Fruit fly (Drosophila melanogaster): Measurements from ENCODE around the gene Lkr.

Lkr gene

DNA sequence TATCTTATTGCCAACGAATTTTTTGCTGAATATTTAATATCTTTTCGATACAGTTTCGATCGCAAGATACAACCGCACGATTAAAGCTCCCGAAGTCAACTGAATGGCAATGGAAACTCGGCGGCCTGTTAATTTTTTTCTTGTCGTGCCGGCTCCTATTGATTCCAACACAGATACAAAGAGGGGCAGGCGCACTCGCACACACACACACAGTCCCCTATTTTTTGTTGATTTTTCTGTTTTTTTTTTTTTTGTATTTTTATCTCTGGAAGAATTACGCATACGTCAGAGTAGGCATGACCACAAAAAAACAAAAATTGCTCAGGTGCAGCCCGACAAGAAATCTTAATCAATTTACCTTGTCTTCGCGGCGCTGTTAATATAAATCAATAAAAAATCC lies at the start of gene Lkr:
Lkr (minus strand) TSS at position 101 of the 400 bp plus-strand sequence.
- TF ChIP-seq EcR (GFP tag; optimal IDR thresholded peaks at IDR 0.05): no peak
- TF ChIP-seq CG8478 (optimal IDR thresholded peaks at IDR 0.05): no peak
- no peak for TF ChIP-seq usp (GFP tag; optimal IDR thresholded peaks at IDR 0.05)
- no peak for TF ChIP-seq Dll (optimal IDR thresholded peaks at IDR 0.05)

DNA sequence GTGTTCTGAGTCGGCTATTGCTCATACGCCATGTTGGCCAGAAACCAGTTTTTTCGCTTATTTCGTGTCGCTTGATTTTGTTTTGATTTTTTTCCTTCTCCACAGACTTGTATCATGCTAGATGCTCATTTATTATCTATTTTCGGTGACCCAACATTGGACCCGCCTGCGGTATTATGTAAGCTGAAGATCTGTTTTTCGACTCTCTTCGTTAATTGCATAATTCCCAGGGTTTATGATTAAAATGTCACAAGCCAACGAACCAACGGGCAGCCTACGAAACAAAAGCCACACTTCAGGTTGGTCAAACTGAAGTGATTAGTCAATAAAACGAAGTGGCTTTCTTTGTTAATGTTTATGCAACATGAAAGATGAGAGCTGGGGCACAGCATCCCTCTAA lies 49.5 kb upstream of the Lkr start:
- no peak for TF ChIP-seq pan (optimal IDR thresholded peaks at IDR 0.05)
- no peak for TF ChIP-seq usp (GFP tag; optimal IDR thresholded peaks at IDR 0.05)
- no peak for TF ChIP-seq CG8478 (optimal IDR thresholded peaks at IDR 0.05)
- no peak for TF ChIP-seq psq (optimal IDR thresholded peaks at IDR 0.05)
- no peak for TF ChIP-seq Dll (optimal IDR thresholded peaks at IDR 0.05)
- TF ChIP-seq EcR (GFP tag; optimal IDR thresholded peaks at IDR 0.05): no peak

- no peak for TF ChIP-seq Dll (optimal IDR thresholded peaks at IDR 0.05)
- no peak for TF ChIP-seq EcR (GFP tag; optimal IDR thresholded peaks at IDR 0.05)
- TF ChIP-seq psq (optimal IDR thresholded peaks at IDR 0.05): no peak
- no peak for TF ChIP-seq pan (optimal IDR thresholded peaks at IDR 0.05)
- TF ChIP-seq CG8478 (optimal IDR thresholded peaks at IDR 0.05): no peak
- no peak for TF ChIP-seq usp (GFP tag; optimal IDR thresholded peaks at IDR 0.05)
Measured at dm6 chr3L:5577250-5578138, 48.4 kb upstream of the Lkr start, which contains the start of gene Msr-110. Msr-110 (minus strand) TSS chr3L:5577348.

DNA sequence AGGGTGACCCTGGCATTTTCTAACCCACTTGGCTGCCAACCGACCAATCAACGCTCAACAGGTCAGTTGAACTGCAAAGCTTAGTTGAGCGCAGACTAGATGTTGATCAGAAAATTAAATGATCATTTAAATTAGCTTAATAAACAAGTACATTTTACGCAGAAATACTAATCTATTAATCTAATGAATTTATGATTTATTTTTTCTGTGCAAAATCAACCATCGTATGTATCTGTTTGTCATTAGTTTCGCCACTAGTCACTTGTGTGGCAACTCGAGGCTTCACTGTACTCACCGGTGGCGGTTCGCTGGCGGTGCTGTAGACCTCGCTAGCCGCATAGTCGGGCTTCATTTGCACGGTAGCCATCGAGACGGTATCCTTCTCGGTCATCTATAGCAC lies 47.4 kb upstream of the Lkr start:
- TF ChIP-seq pan (optimal IDR thresholded peaks at IDR 0.05) (no peak), usp (GFP tag; optimal IDR thresholded peaks at IDR 0.05) (no peak), psq (optimal IDR thresholded peaks at IDR 0.05) (no peak), CG8478 (optimal IDR thresholded peaks at IDR 0.05) (no peak), Dll (optimal IDR thresholded peaks at IDR 0.05) (no peak), EcR (GFP tag; optimal IDR thresholded peaks at IDR 0.05) (no peak)

DNA sequence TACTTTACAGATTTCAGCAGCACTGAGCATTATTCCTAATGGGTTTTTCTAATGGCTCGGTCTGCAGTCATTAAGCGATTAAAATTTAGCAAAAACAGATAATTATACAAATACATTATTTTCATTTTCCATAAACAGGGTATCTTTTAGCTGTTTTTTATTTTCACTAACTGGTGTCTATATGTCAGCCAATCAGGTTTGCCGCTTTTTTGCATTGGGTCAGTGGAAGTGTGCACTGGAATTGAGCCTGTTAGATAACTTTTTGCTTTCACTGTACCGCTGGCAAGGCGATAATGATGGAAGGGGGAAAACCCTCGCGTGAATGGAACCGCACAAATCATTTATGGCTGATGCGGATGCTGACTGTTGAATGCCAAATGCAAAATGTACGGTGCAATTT lies 46.4 kb upstream of the Lkr start:
- TF ChIP-seq CG8478 (optimal IDR thresholded peaks at IDR 0.05): no peak
- no peak for TF ChIP-seq Dll (optimal IDR thresholded peaks at IDR 0.05)
- TF ChIP-seq psq (optimal IDR thresholded peaks at IDR 0.05): no peak
- TF ChIP-seq pan (optimal IDR thresholded peaks at IDR 0.05): no peak
- TF ChIP-seq usp (GFP tag; optimal IDR thresholded peaks at IDR 0.05): no peak
- no peak for TF ChIP-seq EcR (GFP tag; optimal IDR thresholded peaks at IDR 0.05)

DNA sequence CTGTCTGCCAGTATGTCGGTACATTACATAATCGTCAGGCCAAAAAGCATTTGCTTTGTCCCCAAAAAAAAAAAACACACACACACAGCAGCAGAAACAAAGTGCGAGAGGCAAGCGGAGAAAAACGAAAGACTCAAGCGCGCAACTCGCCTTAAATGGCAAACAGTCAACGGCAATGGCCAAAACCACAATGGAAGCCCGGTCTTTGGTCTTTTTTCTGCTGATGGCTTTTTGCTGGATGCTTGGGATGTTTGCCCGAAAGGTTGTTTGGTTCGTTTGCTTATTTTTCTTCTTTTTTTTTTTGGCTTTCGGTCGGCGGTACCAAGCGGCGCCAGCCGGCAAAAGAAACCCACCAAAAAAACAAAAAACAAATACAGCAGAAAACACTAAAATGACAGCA lies 41.9 kb upstream of the Lkr start:
- no peak for TF ChIP-seq CG8478 (optimal IDR thresholded peaks at IDR 0.05)
- TF ChIP-seq usp (GFP tag; optimal IDR thresholded peaks at IDR 0.05): no peak
- no peak for TF ChIP-seq EcR (GFP tag; optimal IDR thresholded peaks at IDR 0.05)
- no peak for TF ChIP-seq pan (optimal IDR thresholded peaks at IDR 0.05)
- TF ChIP-seq psq (optimal IDR thresholded peaks at IDR 0.05): no peak
- TF ChIP-seq Dll (optimal IDR thresholded peaks at IDR 0.05): peak; percentile 9

DNA sequence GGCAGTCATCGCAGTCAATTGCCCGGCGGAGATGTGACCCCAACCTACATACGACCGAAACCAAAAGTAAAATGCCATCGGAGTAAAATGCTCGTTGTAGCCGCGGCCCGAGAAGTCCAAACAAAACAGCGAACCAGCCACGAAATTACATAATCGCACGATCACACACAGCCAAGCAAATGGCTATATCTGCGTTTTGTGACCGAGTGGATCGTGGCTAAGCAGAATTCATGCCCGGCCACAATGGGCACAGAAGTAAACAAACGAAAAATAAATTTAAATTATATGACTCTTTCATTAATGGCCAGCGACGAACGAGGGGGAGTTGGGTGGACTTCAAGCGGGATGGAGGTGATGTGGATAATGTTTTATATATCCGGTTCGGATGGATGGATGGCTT lies 40.6 kb upstream of the Lkr start:
- TF ChIP-seq usp (GFP tag; optimal IDR thresholded peaks at IDR 0.05): no peak
- no peak for TF ChIP-seq pan (optimal IDR thresholded peaks at IDR 0.05)
- TF ChIP-seq EcR (GFP tag; optimal IDR thresholded peaks at IDR 0.05): no peak
- TF ChIP-seq Dll (optimal IDR thresholded peaks at IDR 0.05): no peak
- TF ChIP-seq psq (optimal IDR thresholded peaks at IDR 0.05): no peak

DNA sequence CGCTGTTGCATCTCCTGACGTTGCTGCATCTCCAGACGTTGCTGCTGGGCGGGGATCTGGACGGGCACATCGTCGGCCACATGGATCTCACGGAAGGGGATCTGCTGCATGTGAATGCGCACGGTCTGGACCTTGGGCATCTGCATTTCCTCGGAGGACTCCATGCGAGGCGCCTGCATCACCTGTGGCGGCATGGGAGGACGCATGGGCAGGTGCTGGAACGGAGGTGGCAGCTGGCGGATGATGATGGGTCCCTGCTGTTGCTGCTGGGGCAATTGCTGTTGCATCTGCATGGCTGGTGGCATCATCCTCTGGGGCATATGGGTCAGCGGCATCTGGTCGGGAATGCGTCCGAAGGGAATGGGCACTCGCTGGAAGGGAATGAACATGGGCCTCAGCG lies 39.2 kb upstream of the Lkr start:
- TF ChIP-seq pan (optimal IDR thresholded peaks at IDR 0.05): no peak
- no peak for TF ChIP-seq psq (optimal IDR thresholded peaks at IDR 0.05)
- TF ChIP-seq Dll (optimal IDR thresholded peaks at IDR 0.05): no peak
- TF ChIP-seq usp (GFP tag; optimal IDR thresholded peaks at IDR 0.05): no peak
- TF ChIP-seq EcR (GFP tag; optimal IDR thresholded peaks at IDR 0.05): no peak
- no peak for TF ChIP-seq CG8478 (optimal IDR thresholded peaks at IDR 0.05)

DNA sequence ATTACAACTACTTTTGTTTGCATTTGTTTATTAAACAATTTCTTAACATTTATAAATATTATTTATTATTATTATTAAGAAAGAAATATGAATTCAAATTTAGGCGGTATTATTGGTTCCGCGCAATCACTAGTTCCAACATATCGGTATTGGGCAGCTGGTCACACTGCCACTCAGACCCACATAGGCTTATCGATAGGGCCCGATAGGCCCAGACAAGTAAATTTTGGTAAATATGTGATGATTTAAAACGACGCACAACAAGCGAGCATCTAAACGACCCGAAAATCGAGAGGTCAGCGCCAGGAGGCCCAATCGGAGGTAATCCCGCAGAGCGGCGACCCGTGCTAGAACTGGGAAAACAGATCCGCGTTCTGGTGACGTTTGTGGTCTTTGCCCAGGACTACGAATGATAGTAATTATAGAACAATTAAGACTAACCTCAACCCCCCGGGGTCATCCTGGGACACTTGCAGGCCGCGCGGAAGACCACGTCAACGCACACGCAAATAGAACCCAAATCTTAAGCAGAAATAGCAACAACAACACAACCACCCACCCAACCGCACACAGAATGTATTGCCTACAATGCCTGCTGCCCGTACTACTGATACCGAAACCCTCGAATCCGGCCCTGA lies 36.0 kb upstream of the Lkr start, which contains the start of gene bc10:
bc10 (plus strand) TSS at position 181 of the 638 bp plus-strand sequence.
- TF ChIP-seq EcR (GFP tag; optimal IDR thresholded peaks at IDR 0.05) (no peak), CG8478 (optimal IDR thresholded peaks at IDR 0.05) (no peak), Dll (optimal IDR thresholded peaks at IDR 0.05) (no peak), psq (optimal IDR thresholded peaks at IDR 0.05) (no peak), usp (GFP tag; optimal IDR thresholded peaks at IDR 0.05) (no peak), pan (optimal IDR thresholded peaks at IDR 0.05) (no peak)

- no peak for TF ChIP-seq CG8478 (optimal IDR thresholded peaks at IDR 0.05)
- TF ChIP-seq Dll (optimal IDR thresholded peaks at IDR 0.05): no peak
- no peak for TF ChIP-seq EcR (GFP tag; optimal IDR thresholded peaks at IDR 0.05)
- no peak for TF ChIP-seq pan (optimal IDR thresholded peaks at IDR 0.05)
- TF ChIP-seq psq (optimal IDR thresholded peaks at IDR 0.05): no peak
- no peak for TF ChIP-seq usp (GFP tag; optimal IDR thresholded peaks at IDR 0.05)
Measured at dm6 chr3L:5563309-5564182, 34.4 kb upstream of the Lkr start, which contains the start of the genes ScsbetaG and Sras. ScsbetaG (minus strand) TSS chr3L:5563691. Sras (plus strand) TSS chr3L:5563774.

DNA sequence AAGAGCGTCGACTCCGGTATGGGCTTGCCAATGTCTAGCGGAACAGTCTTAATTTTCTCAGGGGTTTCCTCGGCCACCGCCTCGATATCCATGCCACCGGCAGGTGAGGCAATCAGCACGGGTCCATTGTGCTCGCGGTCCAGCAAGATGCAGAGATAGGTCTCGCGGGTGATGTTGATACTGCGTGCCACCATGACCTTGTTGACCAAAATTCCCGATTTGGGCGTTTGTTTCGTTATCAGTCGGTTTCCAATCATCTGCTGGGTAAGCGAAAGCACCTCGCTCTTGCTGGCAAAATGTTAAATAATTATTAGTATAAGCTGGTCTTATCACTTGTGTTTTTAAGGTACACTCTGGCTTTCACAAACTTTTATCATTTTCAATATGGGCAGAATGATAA lies 33.4 kb upstream of the Lkr start:
- no peak for TF ChIP-seq psq (optimal IDR thresholded peaks at IDR 0.05)
